Fruit fly (Drosophila melanogaster) whole organism, embryonic: Measurements from ENCODE around the gene CG5157.

Experiments used
- BEAF-32 ChIP-seq: fragments of 200-800 bp; sonication (Bioruptor generic); optimal IDR thresholded peaks from 3 replicates; lab custom pipeline; 2017; ENCODE audit warnings: missing biosample characterization, missing genetic modification characterization, mild to moderate bottlenecking, moderate library complexity, missing genetic modification reagents
- CG11247 ChIP-seq: fragments of 200-800 bp; sonication (Bioruptor generic); IDR thresholded peaks from 2 replicates; pipeline ENCODE4 v1.3.6; 2022; ENCODE audit warnings: missing biosample characterization, missing genetic modification characterization
- CG12155 ChIP-seq: fragments of 200-800 bp; sonication (Bioruptor generic); optimal IDR thresholded peaks from 3 replicates; lab custom pipeline; 2016; ENCODE audit warnings: missing biosample characterization, missing genetic modification characterization
- CG14050 ChIP-seq: fragments of 200-800 bp; sonication (Bioruptor generic); IDR thresholded peaks from 3 replicates; pipeline ENCODE4 v1.3.6; 2022; ENCODE audit warnings: missing biosample characterization, missing genetic modification characterization
- CG14965 ChIP-seq: fragments of 200-800 bp; sonication (Bioruptor generic); optimal IDR thresholded peaks from 2 replicates; lab custom pipeline; 2016; ENCODE audit warnings: missing biosample characterization, missing genetic modification characterization, borderline replicate concordance
- CG15011 ChIP-seq: fragments of 200-800 bp; sonication (Bioruptor generic); optimal IDR thresholded peaks from 3 replicates; lab custom pipeline; 2018; ENCODE audit warnings: missing biosample characterization, mild to moderate bottlenecking, missing genetic modification characterization
- CG15269 ChIP-seq: fragments of 200-800 bp; sonication (Bioruptor generic); optimal IDR thresholded peaks from 2 replicates; lab custom pipeline; 2018; ENCODE audit warnings: missing biosample characterization, mild to moderate bottlenecking, missing genetic modification characterization, moderate library complexity
- CG17359 ChIP-seq: fragments of 200-800 bp; sonication (Bioruptor generic); optimal IDR thresholded peaks from 3 replicates; lab custom pipeline; 2018; ENCODE audit warnings: missing biosample characterization, mild to moderate bottlenecking, missing genetic modification characterization, moderate library complexity
- CG17802 ChIP-seq: fragments of 200-800 bp; sonication (Bioruptor generic); optimal IDR thresholded peaks from 2 replicates; lab custom pipeline; 2018; ENCODE audit warnings: missing biosample characterization, mild to moderate bottlenecking, missing genetic modification characterization, moderate library complexity
- CG18619 ChIP-seq: fragments of 200-800 bp; sonication (Bioruptor generic); optimal IDR thresholded peaks from 3 replicates; lab custom pipeline; 2017; ENCODE audit warnings: missing biosample characterization, mild to moderate bottlenecking, missing genetic modification characterization
- CG18764 ChIP-seq: fragments of 200-800 bp; sonication (Bioruptor generic); optimal IDR thresholded peaks from 3 replicates; lab custom pipeline; 2016; ENCODE audit warnings: missing biosample characterization, missing genetic modification characterization
- CG32772 ChIP-seq: fragments of 200-800 bp; sonication (Bioruptor generic); IDR thresholded peaks from 2 replicates; pipeline ENCODE4 v1.3.6; 2022; ENCODE audit warnings: missing biosample characterization, missing genetic modification characterization
- CG33557 ChIP-seq: fragments of 200-800 bp; sonication (Bioruptor generic); optimal IDR thresholded peaks from 2 replicates; lab custom pipeline; 2019; ENCODE audit warnings: missing biosample characterization, mild to moderate bottlenecking, missing genetic modification characterization, moderate library complexity
- CG4282 ChIP-seq: fragments of 200-800 bp; sonication (Bioruptor generic); optimal IDR thresholded peaks from 2 replicates; lab custom pipeline; 2016; ENCODE audit warnings: missing biosample characterization, missing genetic modification characterization
- CG4328 ChIP-seq: fragments of 200-800 bp; sonication (Bioruptor generic); optimal IDR thresholded peaks from 3 replicates; lab custom pipeline; 2017; ENCODE audit warnings: missing biosample characterization, missing genetic modification reagents, missing genetic modification characterization
- CG7556 ChIP-seq: fragments of 200-800 bp; sonication (Bioruptor generic); optimal IDR thresholded peaks from 2 replicates; lab custom pipeline; 2017; ENCODE audit warnings: missing biosample characterization, mild to moderate bottlenecking, missing genetic modification characterization
- CG7745 ChIP-seq: fragments of 200-800 bp; sonication (Bioruptor generic); optimal IDR thresholded peaks from 2 replicates; lab custom pipeline; 2018; ENCODE audit warnings: missing biosample characterization, mild to moderate bottlenecking, missing genetic modification characterization, moderate library complexity
- CG7928 ChIP-seq: fragments of 200-800 bp; sonication (Bioruptor generic); optimal IDR thresholded peaks from 2 replicates; lab custom pipeline; 2017; ENCODE audit warnings: missing biosample characterization, mild to moderate bottlenecking, missing genetic modification characterization
- CG8281 ChIP-seq: fragments of 200-800 bp; sonication (Bioruptor generic); optimal IDR thresholded peaks from 2 replicates; lab custom pipeline; 2018; ENCODE audit warnings: missing biosample characterization, mild to moderate bottlenecking, missing genetic modification characterization, moderate library complexity
- CG9437 ChIP-seq: fragments of 200-800 bp; sonication (Bioruptor generic); optimal IDR thresholded peaks from 2 replicates; lab custom pipeline; 2018; ENCODE audit warnings: missing biosample characterization, mild to moderate bottlenecking, missing genetic modification characterization
- CG9797 ChIP-seq: fragments of 200-800 bp; sonication (Bioruptor generic); optimal IDR thresholded peaks from 3 replicates; lab custom pipeline; 2018; ENCODE audit warnings: missing biosample characterization, mild to moderate bottlenecking, missing genetic modification characterization
- Dad ChIP-seq: fragments of 200-800 bp; sonication (Bioruptor generic); optimal IDR thresholded peaks from 3 replicates; lab custom pipeline; 2016; ENCODE audit warnings: missing biosample characterization, missing genetic modification characterization
- Dll ChIP-seq: fragments of 200-800 bp; sonication (Bioruptor generic); IDR thresholded peaks from 4 replicates; pipeline ENCODE4 v1.3.6; 2022; ENCODE audit warnings: missing biosample characterization, missing genetic modification characterization; ENCODE audit not compliant: partially characterized antibody
- H15 ChIP-seq: fragments of 200-800 bp; sonication (Bioruptor generic); IDR thresholded peaks from 3 replicates; pipeline ENCODE4 v1.3.6; 2022; ENCODE audit warnings: missing biosample characterization, missing genetic modification characterization
- Hmx ChIP-seq: fragments of 200-800 bp; sonication (Bioruptor generic); optimal IDR thresholded peaks from 2 replicates; lab custom pipeline; 2016; ENCODE audit warnings: missing biosample characterization, missing genetic modification characterization
- Hr39 ChIP-seq: fragments of >200 bp; optimal IDR thresholded peaks from 2 replicates; lab custom pipeline; 2017
- Lhr ChIP-seq: fragments of 200-800 bp; sonication (Bioruptor generic); optimal IDR thresholded peaks from 3 replicates; lab custom pipeline; 2017; ENCODE audit warnings: mild to moderate bottlenecking, missing biosample characterization, missing genetic modification reagents, missing genetic modification characterization
- MBD-R2 ChIP-seq: fragments of 200-800 bp; sonication (Bioruptor generic); IDR thresholded peaks from 2 replicates; pipeline ENCODE4 v1.3.6; 2022; ENCODE audit warnings: missing biosample characterization, missing genetic modification characterization
- MESR4 ChIP-seq: fragments of 200-800 bp; sonication (Bioruptor generic); optimal IDR thresholded peaks from 2 replicates; lab custom pipeline; 2018; ENCODE audit warnings: missing biosample characterization, mild to moderate bottlenecking, missing genetic modification characterization, moderate library complexity
- MTF-1 ChIP-seq: fragments of 200-800 bp; sonication (Bioruptor generic); optimal IDR thresholded peaks from 2 replicates; lab custom pipeline; 2018; ENCODE audit warnings: missing biosample characterization, mild to moderate bottlenecking, missing genetic modification characterization, borderline replicate concordance
- Med ChIP-seq: fragments of 200-800 bp; sonication (Bioruptor generic); peaks from one replicate; lab custom pipeline; 2016; ENCODE audit warnings: missing biosample characterization, missing genetic modification characterization, mild to moderate bottlenecking, inconsistent platforms, moderate library complexity
- Ptx1 ChIP-seq: fragments of 200-800 bp; sonication (Bioruptor generic); IDR thresholded peaks from 2 replicates; pipeline ENCODE4 v1.3.6; 2022; ENCODE audit warnings: missing biosample characterization, missing genetic modification characterization
- Ravus ChIP-seq: fragments of 200-800 bp; sonication (Bioruptor generic); IDR thresholded peaks from 2 replicates; pipeline ENCODE4 v1.3.6; 2022; ENCODE audit warnings: missing biosample characterization, missing genetic modification characterization
- Taf1 ChIP-seq: fragments of 200-800 bp; sonication (Bioruptor generic); IDR thresholded peaks from 2 replicates; pipeline ENCODE4 v1.3.6; 2022; ENCODE audit warnings: missing biosample characterization, missing genetic modification characterization
- az2 ChIP-seq: fragments of 200-800 bp; sonication (Bioruptor generic); optimal IDR thresholded peaks from 3 replicates; lab custom pipeline; 2016; ENCODE audit warnings: missing biosample characterization, missing genetic modification characterization
- bcd ChIP-seq: fragments of 200-800 bp; sonication (Bioruptor generic); optimal IDR thresholded peaks from 2 replicates; lab custom pipeline; 2017; ENCODE audit warnings: missing biosample characterization, mild to moderate bottlenecking, missing genetic modification characterization
- caup ChIP-seq: fragments of 200-800 bp; sonication (Bioruptor generic); optimal IDR thresholded peaks from 3 replicates; lab custom pipeline; 2017; ENCODE audit warnings: missing biosample characterization, mild to moderate bottlenecking, missing genetic modification characterization, moderate library complexity; ENCODE audit not compliant: severe bottlenecking
- cg ChIP-seq: fragments of 200-800 bp; sonication (Bioruptor generic); optimal IDR thresholded peaks from 3 replicates; lab custom pipeline; 2019; ENCODE audit warnings: missing biosample characterization, mild to moderate bottlenecking, missing genetic modification characterization, moderate library complexity
- disco-r ChIP-seq: fragments of 200-800 bp; sonication (Bioruptor generic); optimal IDR thresholded peaks from 2 replicates; lab custom pipeline; 2016; ENCODE audit warnings: missing biosample characterization, missing genetic modification characterization
- fd96Cb ChIP-seq: fragments of 200-800 bp; sonication (Bioruptor generic); optimal IDR thresholded peaks from 2 replicates; lab custom pipeline; 2018; ENCODE audit warnings: missing biosample characterization, mild to moderate bottlenecking, missing genetic modification characterization, moderate library complexity
- hth ChIP-seq: fragments of >200 bp; optimal IDR thresholded peaks from 2 replicates; lab custom pipeline; 2017; ENCODE audit warnings: inconsistent platforms
- lola ChIP-seq, 3 experiments: fragments of >200 bp in 2 of 3; fragments of 200-800 bp in 1 of 3; sonication (Bioruptor generic) in 1 of 3; optimal IDR thresholded peaks; 2 replicates each; lab custom pipeline; 2017 to 2019; ENCODE audit warnings: missing biosample characterization in 3 of 3, missing genetic modification characterization in 3 of 3, mild to moderate bottlenecking in 1 of 3, moderate library complexity in 1 of 3
- mam ChIP-seq: fragments of 200-800 bp; sonication (Bioruptor generic); optimal IDR thresholded peaks from 3 replicates; lab custom pipeline; 2016; ENCODE audit warnings: missing biosample characterization, missing genetic modification characterization
- oc ChIP-seq: fragments of 200-800 bp; sonication (Bioruptor generic); optimal IDR thresholded peaks from 2 replicates; lab custom pipeline; 2018; ENCODE audit warnings: missing biosample characterization, mild to moderate bottlenecking, missing genetic modification characterization, moderate library complexity
- pnt ChIP-seq: fragments of 200-800 bp; sonication (Bioruptor generic); optimal IDR thresholded peaks from 3 replicates; lab custom pipeline; 2016; ENCODE audit warnings: missing biosample characterization, missing genetic modification characterization
- run ChIP-seq: fragments of 200-800 bp; sonication (Bioruptor generic); optimal IDR thresholded peaks from 3 replicates; lab custom pipeline; 2018; ENCODE audit warnings: missing biosample characterization, mild to moderate bottlenecking, missing genetic modification characterization
- salm ChIP-seq: fragments of 200-800 bp; sonication (Bioruptor generic); optimal IDR thresholded peaks from 2 replicates; lab custom pipeline; 2018; ENCODE audit warnings: missing biosample characterization, mild to moderate bottlenecking, missing genetic modification characterization
- so ChIP-seq: fragments of 200-800 bp; sonication (Bioruptor generic); IDR thresholded peaks from 3 replicates; pipeline ENCODE4 v1.3.6; 2022; ENCODE audit warnings: missing biosample characterization, missing genetic modification characterization
- ssp ChIP-seq: fragments of 200-800 bp; sonication (Bioruptor generic); IDR thresholded peaks from 2 replicates; pipeline ENCODE4 v1.3.6; 2022; ENCODE audit warnings: missing biosample characterization, missing genetic modification characterization
- tgo ChIP-seq: fragments of 200-800 bp; sonication (Bioruptor generic); IDR thresholded peaks from 3 replicates; pipeline ENCODE4 v1.3.6; 2022; ENCODE audit warnings: missing biosample characterization, missing genetic modification characterization
- tin ChIP-seq: fragments of 200-800 bp; sonication (Bioruptor generic); optimal IDR thresholded peaks from 3 replicates; lab custom pipeline; 2016; ENCODE audit warnings: missing biosample characterization, missing genetic modification characterization
- vfl ChIP-seq: fragments of 200-800 bp; sonication (Bioruptor generic); optimal IDR thresholded peaks from 2 replicates; lab custom pipeline; 2016; ENCODE audit warnings: missing biosample characterization, missing genetic modification characterization

CG5157 gene

dm6 chr3L:16139131-16139530 lies 1.5 kb upstream of the CG5157 start (continued):
- TF ChIP-seq CG18619 (no peak), Ravus (GFP tag; lab: Robert Waterston, UW) (no peak), az2 (GFP tag; lab: Kevin White, UChicago) (no peak), oc (tag; lab: Kevin White, UChicago) (no peak), hth (lab: Kevin White, UChicago) (no peak), Ptx1 (GFP tag; lab: Robert Waterston, UW) (no peak), so (no peak), salm (tag; lab: Kevin White, UChicago) (no peak), CG32772 (GFP tag; lab: Robert Waterston, UW) (no peak), Hr39 (lab: Kevin White, UChicago) (no peak), CG18764 (GFP tag; lab: Kevin White, UChicago) (no peak), H15 (GFP tag; lab: Robert Waterston, UW) (no peak), tin (GFP tag; lab: Kevin White, UChicago) (no peak), CG7928 (GFP tag; lab: Kevin White, UChicago) (no peak), bcd (GFP tag; lab: Kevin White, UChicago) (no peak), CG7745 (tag; lab: Kevin White, UChicago) (no peak), Dad (GFP tag; lab: Kevin White, UChicago) (no peak), CG15269 (no peak), pnt (GFP tag; lab: Kevin White, UChicago) (no peak), CG14050 (no peak), BEAF-32 (GFP tag; lab: Kevin White, UChicago) (peak; percentile 51), run (tag; lab: Kevin White, UChicago) (no peak), Hmx (no peak), CG17359 (tag; lab: Kevin White, UChicago) (no peak), mam (no peak), Dll (no peak; the same call in 3 of the 4 replicates), CG7556 (GFP tag; lab: Kevin White, UChicago) (no peak), CG14965 (GFP tag; lab: Kevin White, UChicago) (no peak), CG17802 (no peak), ssp (GFP tag; lab: Robert Waterston, UW) (no peak), CG15011 (GFP tag; lab: Kevin White, UChicago) (no peak), Taf1 (GFP tag; lab: Robert Waterston, UW) (no peak), MESR4 (GFP tag; lab: Kevin White, UChicago) (no peak), MTF-1 (GFP tag; lab: Kevin White, UChicago) (no peak), tgo (GFP tag; lab: Robert Waterston, UW) (no peak), CG33557 (no peak), CG8281 (tag; lab: Kevin White, UChicago) (no peak), CG4282 (GFP tag; lab: Kevin White, UChicago) (no peak), fd96Cb (tag; lab: Kevin White, UChicago) (no peak), lola (GFP tag; optimal IDR thresholded peaks at IDR 0.05; lab: Kevin White, UChicago) (no peak), CG11247 (no peak), MBD-R2 (GFP tag; lab: Robert Waterston, UW) (no peak), CG4328 (GFP tag; lab: Kevin White, UChicago) (no peak), CG12155 (GFP tag; lab: Kevin White, UChicago) (no peak), CG9437 (GFP tag; lab: Kevin White, UChicago) (no peak), caup (GFP tag; lab: Kevin White, UChicago) (no peak), cg (GFP tag; lab: Kevin White, UChicago) (no peak), Med (GFP tag; lab: Kevin White, UChicago) (no peak), disco-r (GFP tag; lab: Kevin White, UChicago) (no peak), vfl (GFP tag; lab: Kevin White, UChicago) (no peak), CG9797 (GFP tag; lab: Kevin White, UChicago) (peak; percentile 9), Lhr (GFP tag; lab: Kevin White, UChicago) (peak; percentile 33)
